Worm (Caenorhabditis elegans) whole organism, young adult: ENCODE measurements around the gene ZC178.2.

Experiments used
- C06A6.2 ChIP-seq: fragments of 200-800 bp; sonication (Bioruptor generic); conservative IDR thresholded peaks from 2 replicates; pipeline ENCODE4 v1.3.6; 2022; ENCODE audit warnings: missing genetic modification characterization, missing compliant biosample characterization
- F39B2.1 ChIP-seq: fragments of 200-800 bp; sonication (Bioruptor generic); IDR thresholded peaks from 2 replicates; pipeline ENCODE4 v1.3.6; 2022; ENCODE audit warnings: missing genetic modification reagents, missing genetic modification characterization, missing compliant biosample characterization
- nhr-27 ChIP-seq: fragments of 200-800 bp; sonication (Bioruptor generic); optimal IDR thresholded peaks from 2 replicates; lab custom pipeline; 2018; ENCODE audit warnings: mild to moderate bottlenecking, missing genetic modification characterization, moderate library complexity, missing compliant biosample characterization
- unc-130 ChIP-seq: sonication (generic microtip); optimal IDR thresholded peaks from 2 replicates; lab custom pipeline; 2016; ENCODE audit warnings: missing genetic modification reagents, missing genetic modification characterization, missing compliant biosample characterization

DNA sequence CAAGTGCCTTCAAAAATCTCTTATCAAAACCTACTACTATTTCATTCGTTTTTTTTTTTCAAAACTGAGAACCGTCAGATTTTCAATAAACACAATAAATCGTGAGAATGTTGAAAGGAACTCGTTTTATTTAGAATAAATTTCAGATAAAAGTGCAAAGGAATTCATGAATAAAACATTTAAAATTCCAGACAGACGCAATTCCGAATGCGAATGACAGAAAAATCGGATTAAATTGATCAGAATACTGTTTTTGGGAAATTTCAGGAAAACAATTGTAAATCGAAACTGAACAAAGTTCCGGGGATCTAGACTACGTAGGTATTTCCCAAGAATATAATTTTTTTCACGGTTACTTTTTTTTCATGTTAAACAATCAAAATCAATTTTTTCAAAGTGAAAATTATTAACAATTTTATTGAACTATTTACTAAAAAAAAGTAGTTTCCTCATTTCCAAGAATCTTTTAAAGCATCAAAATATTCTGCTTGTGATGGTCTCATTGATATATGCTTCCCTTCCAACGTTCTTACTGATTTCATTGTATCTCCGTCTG is 40.2 kb downstream of the ZC178.2 start:
- TF ChIP-seq C06A6.2 (GFP tag; lab: Robert Waterston, UW) (no peak), unc-130 (GFP tag; lab: Kevin White, UChicago) (no peak), nhr-27 (tag; lab: Kevin White, UChicago) (no peak), F39B2.1 (no peak)
